Fruit fly (Drosophila melanogaster) whole organism, adult: Measurements from ENCODE around the gene RhoGEF64C.

Experiments
- CG11617 ChIP-seq: fragments of 200-800 bp; sonication (Bioruptor generic); optimal IDR thresholded peaks from 2 replicates; lab custom pipeline; 2017; ENCODE audit warnings: mild to moderate bottlenecking, missing biosample characterization, missing genetic modification reagents, missing genetic modification characterization
- CG1620 ChIP-seq: fragments of 200-800 bp; sonication (Bioruptor generic); optimal IDR thresholded peaks from 2 replicates; lab custom pipeline; 2016; ENCODE audit warnings: missing biosample characterization, missing genetic modification characterization
- CG33017 ChIP-seq: fragments of 200-800 bp; sonication (Bioruptor generic); optimal IDR thresholded peaks from 2 replicates; lab custom pipeline; 2018; ENCODE audit warnings: missing biosample characterization, mild to moderate bottlenecking, missing genetic modification characterization, moderate library complexity
- CG7045 ChIP-seq: fragments of 200-800 bp; sonication (Bioruptor generic); optimal IDR thresholded peaks from 2 replicates; lab custom pipeline; 2017; ENCODE audit warnings: missing biosample characterization, mild to moderate bottlenecking, missing genetic modification characterization
- Clk ChIP-seq: fragments of 200-800 bp; sonication (Bioruptor generic); optimal IDR thresholded peaks from 2 replicates; lab custom pipeline; 2017; ENCODE audit warnings: missing biosample characterization, missing genetic modification characterization
- Hr96 ChIP-seq: fragments of 200-800 bp; sonication (Bioruptor generic); optimal IDR thresholded peaks from 2 replicates; lab custom pipeline; 2016; ENCODE audit warnings: missing biosample characterization, missing genetic modification characterization
- Mnt ChIP-seq: fragments of 200-800 bp; sonication (Bioruptor generic); optimal IDR thresholded peaks from 2 replicates; lab custom pipeline; 2016; ENCODE audit warnings: missing biosample characterization, mild to moderate bottlenecking, missing genetic modification characterization
- cic ChIP-seq: fragments of 200-800 bp; sonication (Bioruptor generic); optimal IDR thresholded peaks from 2 replicates; lab custom pipeline; 2017; ENCODE audit warnings: missing biosample characterization, mild to moderate bottlenecking, missing genetic modification characterization, moderate library complexity
- pad ChIP-seq: fragments of 200-800 bp; sonication (Bioruptor generic); optimal IDR thresholded peaks from 3 replicates; lab custom pipeline; 2017; ENCODE audit warnings: missing biosample characterization, missing genetic modification characterization, mild to moderate bottlenecking, moderate library complexity, missing genetic modification reagents
- toe ChIP-seq: fragments of 200-800 bp; sonication (Bioruptor generic); optimal IDR thresholded peaks from 2 replicates; lab custom pipeline; 2016; ENCODE audit warnings: missing biosample characterization, missing genetic modification characterization

Gene RhoGEF64C

dm6 chr3L:4843428-4843827 lies 150.8 kb downstream of the RhoGEF64C start:
- no peak for TF ChIP-seq CG1620 (GFP tag; lab: Kevin White, UChicago)
- TF ChIP-seq CG7045 (GFP tag; lab: Kevin White, UChicago): no peak
- no peak for TF ChIP-seq Hr96
- no peak for TF ChIP-seq Clk (GFP tag; lab: Kevin White, UChicago)
- no peak for TF ChIP-seq cic (GFP tag; lab: Kevin White, UChicago)
- TF ChIP-seq CG11617 (GFP tag; lab: Kevin White, UChicago): no peak
- no peak for TF ChIP-seq Mnt (GFP tag; lab: Kevin White, UChicago)
- no peak for TF ChIP-seq toe
- TF ChIP-seq pad (GFP tag; lab: Kevin White, UChicago): no peak
- TF ChIP-seq CG33017 (tag; lab: Kevin White, UChicago): no peak

dm6 chr3L:4844792-4845191 lies 152.2 kb downstream of the RhoGEF64C start:
- TF ChIP-seq CG11617 (GFP tag; lab: Kevin White, UChicago): no peak
